Worm (Caenorhabditis elegans) whole organism, early embryonic: ENCODE data around the gene algn-8.

Experiments
- F13C5.2 ChIP-seq: sonication (generic microtip); optimal IDR thresholded peaks from 2 replicates; lab custom pipeline; 2017; ENCODE audit warnings: mild to moderate bottlenecking, missing genetic modification characterization, inconsistent platforms, missing compliant biosample characterization
- aly-1 ChIP-seq: sonication (generic microtip); optimal IDR thresholded peaks from 2 replicates; lab custom pipeline; 2016; ENCODE audit warnings: missing genetic modification characterization, missing compliant biosample characterization
- hmbx-1 ChIP-seq: sonication (generic microtip); optimal IDR thresholded peaks from 2 replicates; lab custom pipeline; 2016; ENCODE audit warnings: mild to moderate bottlenecking, missing genetic modification characterization, missing compliant biosample characterization
- hnd-1 ChIP-seq: sonication (generic microtip); optimal IDR thresholded peaks from 2 replicates; lab custom pipeline; 2016; ENCODE audit warnings: missing genetic modification characterization, missing compliant biosample characterization
- scrt-1 ChIP-seq: fragments of 200-800 bp; sonication (Bioruptor generic); IDR thresholded peaks from 2 replicates; pipeline ENCODE4 v1.3.6; 2022; ENCODE audit warnings: missing genetic modification characterization, missing compliant biosample characterization
- tbx-37 ChIP-seq: fragments of 200-800 bp; sonication (Bioruptor generic); conservative IDR thresholded peaks from 2 replicates; pipeline ENCODE4 v1.3.6; 2022; ENCODE audit warnings: missing genetic modification reagents, missing genetic modification characterization, missing compliant biosample characterization

DNA sequence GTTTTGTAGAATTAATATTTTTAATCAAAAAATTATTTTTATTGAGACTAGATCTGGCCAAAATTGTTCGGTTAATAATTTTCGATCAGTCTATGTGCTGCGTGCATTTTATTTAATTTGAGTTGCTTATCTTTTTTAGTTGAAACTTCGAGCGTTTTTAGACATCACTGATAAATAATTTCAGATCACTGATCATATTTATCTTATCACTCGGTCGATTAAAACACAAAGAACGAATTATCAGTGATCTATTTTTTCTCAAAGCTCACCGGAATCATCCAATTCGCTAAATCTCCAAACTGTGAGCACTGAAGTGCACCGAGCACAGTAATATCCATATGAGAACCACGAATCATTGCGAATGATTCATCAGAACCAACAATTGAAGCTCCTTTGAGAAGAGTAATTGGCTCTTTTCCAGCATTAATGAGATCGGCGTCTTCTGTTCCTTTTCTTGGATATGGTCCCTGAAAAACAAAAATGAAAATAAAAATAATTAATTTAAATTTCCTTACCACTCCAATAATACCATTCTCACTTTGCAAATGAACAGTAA lies 48.9 kb upstream of the algn-8 start:
- TF ChIP-seq hnd-1 (tag; lab: Kevin White, UChicago) (no peak), scrt-1 (GFP tag; lab: Robert Waterston, UW) (no peak), F13C5.2 (no peak), tbx-37 (GFP tag; lab: Robert Waterston, UW) (no peak), hmbx-1 (tag; lab: Kevin White, UChicago) (no peak), aly-1 (tag; lab: Kevin White, UChicago) (no peak)
